Fruit fly (Drosophila melanogaster) whole organism, adult: Measurements from ENCODE around the gene CG14624.

ENCODE experiments used
- CG11617 ChIP-seq: fragments of 200-800 bp; sonication (Bioruptor generic); optimal IDR thresholded peaks from 2 replicates; lab custom pipeline; 2017; ENCODE audit warnings: mild to moderate bottlenecking, missing biosample characterization, missing genetic modification reagents, missing genetic modification characterization
- CG12768 ChIP-seq: fragments of 200-800 bp; sonication (Bioruptor generic); optimal IDR thresholded peaks from 2 replicates; lab custom pipeline; 2017; ENCODE audit warnings: missing biosample characterization, missing genetic modification characterization, mild to moderate bottlenecking, moderate library complexity, missing genetic modification reagents
- CG14711 ChIP-seq: fragments of 200-800 bp; sonication (Bioruptor generic); optimal IDR thresholded peaks from 2 replicates; lab custom pipeline; 2018; ENCODE audit warnings: missing biosample characterization, mild to moderate bottlenecking, missing genetic modification characterization, moderate library complexity
- CG33017 ChIP-seq: fragments of 200-800 bp; sonication (Bioruptor generic); optimal IDR thresholded peaks from 2 replicates; lab custom pipeline; 2018; ENCODE audit warnings: missing biosample characterization, mild to moderate bottlenecking, missing genetic modification characterization, moderate library complexity
- CG7101 ChIP-seq: fragments of 200-800 bp; sonication (Bioruptor generic); optimal IDR thresholded peaks from 2 replicates; lab custom pipeline; 2018; ENCODE audit warnings: missing biosample characterization, mild to moderate bottlenecking, missing genetic modification characterization, moderate library complexity
- Clk ChIP-seq: fragments of 200-800 bp; sonication (Bioruptor generic); optimal IDR thresholded peaks from 2 replicates; lab custom pipeline; 2017; ENCODE audit warnings: missing biosample characterization, missing genetic modification characterization
- Crg-1 ChIP-seq: fragments of 200-800 bp; sonication (Bioruptor generic); optimal IDR thresholded peaks from 2 replicates; lab custom pipeline; 2016; ENCODE audit warnings: missing biosample characterization, missing genetic modification characterization
- Mnt ChIP-seq: fragments of 200-800 bp; sonication (Bioruptor generic); optimal IDR thresholded peaks from 2 replicates; lab custom pipeline; 2016; ENCODE audit warnings: missing biosample characterization, mild to moderate bottlenecking, missing genetic modification characterization
- cic ChIP-seq: fragments of 200-800 bp; sonication (Bioruptor generic); optimal IDR thresholded peaks from 2 replicates; lab custom pipeline; 2017; ENCODE audit warnings: missing biosample characterization, mild to moderate bottlenecking, missing genetic modification characterization, moderate library complexity
- cnc ChIP-seq, 2 experiments: fragments of >200 bp; optimal IDR thresholded peaks; 2 replicates each; lab custom pipeline; 2017
- ovo ChIP-seq: fragments of 200-800 bp; sonication (Bioruptor generic); optimal IDR thresholded peaks from 2 replicates; lab custom pipeline; 2016; ENCODE audit warnings: missing biosample characterization, missing genetic modification characterization
- tj ChIP-seq: fragments of 200-800 bp; sonication (Bioruptor generic); optimal IDR thresholded peaks from 3 replicates; lab custom pipeline; 2017; ENCODE audit warnings: missing biosample characterization, mild to moderate bottlenecking, missing genetic modification characterization, moderate library complexity

dm6 chrX:1233989-1234388, 27.5 kb downstream of the CG14624 start:
- no peak for TF ChIP-seq CG14711
- TF ChIP-seq CG12768 (GFP tag; lab: Kevin White, UChicago) = no peak
- TF ChIP-seq Clk (GFP tag; lab: Kevin White, UChicago) = no peak
- TF ChIP-seq Crg-1 = no peak
- TF ChIP-seq tj (GFP tag; lab: Kevin White, UChicago) = no peak
- TF ChIP-seq CG7101 (tag; lab: Kevin White, UChicago) = no peak
- no peak for TF ChIP-seq CG11617 (GFP tag; lab: Kevin White, UChicago)
- no peak for TF ChIP-seq cic (GFP tag; lab: Kevin White, UChicago)
- TF ChIP-seq ovo = no peak
- TF ChIP-seq CG33017 (tag; lab: Kevin White, UChicago) = no peak
- no peak for TF ChIP-seq cnc (optimal IDR thresholded peaks at IDR 0.05; lab: Kevin White, UChicago)
- no peak for TF ChIP-seq Mnt
